Worm (Caenorhabditis elegans) whole organism, midembryonic: ENCODE measurements around the gene C29F7.10.

Source experiments
- T22C8.4 ChIP-seq: fragments of 200-800 bp; sonication (Bioruptor generic); IDR thresholded peaks from 2 replicates; pipeline ENCODE4 v1.3.6; 2022; ENCODE audit warnings: missing genetic modification characterization, missing compliant biosample characterization
- cog-1 ChIP-seq: sonication (generic microtip); optimal IDR thresholded peaks from 2 replicates; lab custom pipeline; 2016; ENCODE audit warnings: missing genetic modification characterization, missing compliant biosample characterization
- flt-1 ChIP-seq: fragments of 200-800 bp; sonication (Bioruptor generic); IDR thresholded peaks from 2 replicates; pipeline ENCODE4 v1.3.6; 2022; ENCODE audit warnings: missing genetic modification characterization, missing compliant biosample characterization
- med-1 ChIP-seq: sonication (generic microtip); optimal IDR thresholded peaks from 2 replicates; lab custom pipeline; 2017; ENCODE audit warnings: missing genetic modification characterization, mild to moderate bottlenecking, missing compliant biosample characterization, antibody characterized with exemption, missing genetic modification reagents; ENCODE audit not compliant: insufficient read depth
- ref-1 ChIP-seq: fragments of 200-800 bp; sonication (Bioruptor generic); conservative IDR thresholded peaks from 2 replicates; pipeline ENCODE4 v1.3.6; 2022; ENCODE audit warnings: missing genetic modification reagents, missing genetic modification characterization, missing compliant biosample characterization
- tab-1 ChIP-seq: fragments of 200-800 bp; sonication (Bioruptor generic); IDR thresholded peaks from 2 replicates; pipeline ENCODE4 v1.3.6; 2022; ENCODE audit warnings: missing genetic modification characterization, missing compliant biosample characterization
- ztf-23 ChIP-seq: fragments of 200-800 bp; sonication (Bioruptor generic); IDR thresholded peaks from 2 replicates; pipeline ENCODE4 v1.3.6; 2022; ENCODE audit warnings: missing genetic modification reagents, missing genetic modification characterization, missing compliant biosample characterization
- ztf-29 ChIP-seq: fragments of 200-800 bp; sonication (Bioruptor generic); IDR thresholded peaks from 2 replicates; pipeline ENCODE4 v1.3.6; 2022; ENCODE audit warnings: missing genetic modification reagents, missing genetic modification characterization, missing compliant biosample characterization

DNA sequence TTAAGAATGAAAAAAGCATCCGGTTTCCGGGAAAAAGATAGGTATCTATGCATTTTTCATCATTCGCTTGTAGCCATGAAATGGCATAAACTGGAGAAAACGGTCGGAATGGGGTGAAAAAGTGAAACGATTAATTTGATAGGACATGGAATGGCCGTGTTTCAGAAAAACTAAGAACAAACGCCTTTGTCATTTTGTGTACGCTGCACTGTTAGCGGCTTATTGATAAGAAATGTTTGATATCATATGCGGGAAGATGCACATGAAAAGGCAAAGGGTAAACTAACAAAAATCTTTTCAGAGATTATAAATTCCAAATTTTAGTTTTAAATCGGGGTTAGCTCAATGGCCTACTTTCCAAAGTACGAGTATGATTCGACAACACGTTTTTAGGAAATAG, 10.2 kb downstream of the C29F7.10 start:
- TF ChIP-seq T22C8.4 (GFP tag; lab: Robert Waterston, UW) (no peak), cog-1 (tag; lab: Kevin White, UChicago) (no peak), ref-1 (GFP tag; lab: Robert Waterston, UW) (no peak), tab-1 (GFP tag; lab: Robert Waterston, UW) (no peak), ztf-29 (GFP tag; lab: Robert Waterston, UW) (no peak), flt-1 (GFP tag; lab: Robert Waterston, UW) (no peak), ztf-23 (GFP tag; lab: Robert Waterston, UW) (no peak), med-1 (GFP tag; lab: Kevin White, UChicago) (no peak)
